Fruit fly (Drosophila melanogaster): ENCODE results near the gene CG13607.
A peak's percentile ranks its signal among the peaks of the same experiment; 100 is the strongest.

The CG13607 gene

DNA sequence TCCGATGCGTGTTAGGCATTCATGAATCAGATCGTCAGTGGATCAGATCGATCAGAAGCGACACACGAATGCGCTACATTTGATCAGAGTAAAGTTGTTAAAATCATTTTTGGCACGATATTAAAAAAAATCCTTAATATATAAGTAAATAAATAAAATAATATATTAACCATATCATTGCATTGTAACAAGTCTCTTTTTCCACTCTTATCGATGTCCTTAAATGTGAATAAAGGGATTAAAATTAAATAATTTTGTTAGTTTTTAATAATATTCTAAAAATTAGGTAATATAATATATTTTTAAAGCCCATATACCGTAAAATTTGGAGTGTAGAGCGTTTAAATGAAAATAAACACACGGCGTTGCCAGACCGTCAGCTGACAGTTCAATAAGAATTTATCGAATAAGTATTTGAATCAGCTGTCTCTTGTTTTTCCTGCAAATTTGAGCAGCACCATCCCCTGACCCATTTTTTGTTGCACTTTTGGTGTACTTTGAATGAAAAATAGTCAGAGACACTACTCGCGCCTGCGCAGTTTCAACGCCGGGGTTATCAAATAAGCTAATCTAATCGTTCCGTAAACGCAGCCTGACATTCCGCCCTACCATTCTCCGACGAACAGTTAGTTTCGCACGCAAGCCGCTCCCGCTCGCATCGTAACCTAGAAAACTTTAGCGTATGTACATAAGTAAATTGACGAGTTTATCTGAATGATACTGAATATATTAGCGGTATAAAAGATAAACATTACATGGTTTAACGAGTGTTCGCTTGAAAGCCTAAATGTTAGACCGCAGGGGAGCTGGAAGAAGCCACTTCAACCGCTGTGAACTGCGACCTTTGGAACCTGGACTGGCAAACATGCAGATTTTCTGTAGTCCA, 36.0 kb upstream of the CG13607 start, which contains the start of the genes p38a and CG6178 (continued):
- TF ChIP-seq GATAe (GFP tag; conservative IDR thresholded peaks at IDR 0.05) = peak; percentile 89
- peak; percentile 95 for TF ChIP-seq twi (tag; optimal IDR thresholded peaks at IDR 0.05)
- TF ChIP-seq CG17829 (tag; optimal IDR thresholded peaks at IDR 0.05) = peak; percentile 98
- peak; percentile 16 for TF ChIP-seq CG12769 (tag; optimal IDR thresholded peaks at IDR 0.05)
- TF ChIP-seq Xbp1 (GFP tag; optimal IDR thresholded peaks at IDR 0.05) = peak; percentile 96
- no peak for TF ChIP-seq sima (GFP tag; optimal IDR thresholded peaks at IDR 0.05)
- peak; percentile 97 for TF ChIP-seq Fer1 (GFP tag; optimal IDR thresholded peaks at IDR 0.05)
- TF ChIP-seq Max (GFP tag; optimal IDR thresholded peaks at IDR 0.05) = peak; percentile 85
- peak; percentile 97 for TF ChIP-seq esg (GFP tag; conservative IDR thresholded peaks at IDR 0.05)
- TF ChIP-seq CG16813 (GFP tag; IDR thresholded peaks at IDR 0.05; ENCODE audit: partially characterized antibody) = no peak
- no peak for TF ChIP-seq CG14965 (GFP tag; optimal IDR thresholded peaks at IDR 0.05; ENCODE audit: borderline replicate concordance)
- TF ChIP-seq Hr78 (GFP tag; optimal IDR thresholded peaks at IDR 0.05) = peak in 1 of 2 experiments; percentile 83
- TF ChIP-seq E2f1 (GFP tag; IDR thresholded peaks at IDR 0.05) = peak; percentile 97
- TF ChIP-seq CG14710 (tag; optimal IDR thresholded peaks at IDR 0.05) = peak; percentile 97
- peak; percentile 98 for TF ChIP-seq phol (tag; optimal IDR thresholded peaks at IDR 0.05)
- TF ChIP-seq CG17359 (tag; optimal IDR thresholded peaks at IDR 0.05) = peak; percentile 97
- peak; percentile 48 for TF ChIP-seq ash1 (GFP tag; optimal IDR thresholded peaks at IDR 0.05)
- peak; percentile 91 for TF ChIP-seq nerfin-1 (tag; optimal IDR thresholded peaks at IDR 0.05)
- peak; percentile 46 for TF ChIP-seq chn (GFP tag; optimal IDR thresholded peaks at IDR 0.05)
- TF ChIP-seq CG17328 (GFP tag; IDR thresholded peaks at IDR 0.05) = peak; percentile 95
- TF ChIP-seq H2.0 (GFP tag; IDR thresholded peaks at IDR 0.05) = peak; percentile 94
- peak; percentile 80 for TF ChIP-seq CG1529 (GFP tag; optimal IDR thresholded peaks at IDR 0.05)
- peak; percentile 84 for TF ChIP-seq mirr (GFP tag; optimal IDR thresholded peaks at IDR 0.05)
- peak; percentile 97 for TF ChIP-seq row (GFP tag; IDR thresholded peaks at IDR 0.05)
- peak; percentile 96 for TF ChIP-seq wor (GFP tag; IDR thresholded peaks at IDR 0.05)
- TF ChIP-seq HmgD (GFP tag; optimal IDR thresholded peaks at IDR 0.05) = no peak
- peak; percentile 97 for TF ChIP-seq Aef1 (GFP tag; IDR thresholded peaks at IDR 0.05)
- peak; percentile 94 for TF ChIP-seq CG7357 (GFP tag; IDR thresholded peaks at IDR 0.05)
- TF ChIP-seq dmrt11E (tag; optimal IDR thresholded peaks at IDR 0.05) = peak; percentile 95
- peak; percentile 52 for TF ChIP-seq fd102C (GFP tag; optimal IDR thresholded peaks at IDR 0.05)
- peak; percentile 97 for TF ChIP-seq CG11085 (GFP tag; IDR thresholded peaks at IDR 0.05)
- TF ChIP-seq hkb (optimal IDR thresholded peaks at IDR 0.05) = no peak
- TF ChIP-seq hkb (GFP tag; IDR thresholded peaks at IDR 0.05) = peak; percentile 97
- peak; percentile 94 for TF ChIP-seq D19B (GFP tag; optimal IDR thresholded peaks at IDR 0.05)
- TF ChIP-seq CG18619 (GFP tag; optimal IDR thresholded peaks at IDR 0.05) = peak; percentile 97
- peak; percentile 94 for TF ChIP-seq Ets65A (GFP tag)
- peak; percentile 43; the same call in 1 of the 3 replicates for TF ChIP-seq z (GFP tag; IDR thresholded peaks at IDR 0.05)
- TF ChIP-seq Ravus (GFP tag; IDR thresholded peaks at IDR 0.05) = peak; percentile 92
- peak; percentile 81 for TF ChIP-seq corto (GFP tag; optimal IDR thresholded peaks at IDR 0.05)
- TF ChIP-seq CTCF (GFP tag; optimal IDR thresholded peaks at IDR 0.05) = peak; percentile 48
- TF ChIP-seq her (GFP tag; optimal IDR thresholded peaks at IDR 0.05) = no peak
- TF ChIP-seq CG34376 (GFP tag; optimal IDR thresholded peaks at IDR 0.05) = peak; percentile 68
- TF ChIP-seq dimm (GFP tag; IDR thresholded peaks at IDR 0.05) = peak; percentile 88
- TF ChIP-seq CG7556 (GFP tag; optimal IDR thresholded peaks at IDR 0.05) = peak; percentile 97
- TF ChIP-seq CG31441 (GFP tag; IDR thresholded peaks at IDR 0.05) = peak; percentile 99
- TF ChIP-seq ewg (GFP tag; optimal IDR thresholded peaks at IDR 0.05) = peak; percentile 92
- peak; percentile 96 for TF ChIP-seq croc (GFP tag; conservative IDR thresholded peaks at IDR 0.05)
- peak; percentile 92 for TF ChIP-seq tio (GFP tag; optimal IDR thresholded peaks at IDR 0.05)
- peak; percentile 42 for TF ChIP-seq CG1603 (tag; optimal IDR thresholded peaks at IDR 0.05)
